Fruit fly (Drosophila melanogaster) whole organism, embryonic: ENCODE results near the gene fbl.

ENCODE experiments used
- ATbp ChIP-seq: fragments of 200-800 bp; sonication (Bioruptor generic); optimal IDR thresholded peaks from 2 replicates; lab custom pipeline; 2017; ENCODE audit warnings: missing biosample characterization, mild to moderate bottlenecking, missing genetic modification characterization, missing genetic modification reagents
- Atf6 ChIP-seq: fragments of 200-800 bp; sonication (Bioruptor generic); IDR thresholded peaks from 2 replicates; pipeline ENCODE4 v1.3.6; 2022; ENCODE audit warnings: missing biosample characterization, missing genetic modification characterization
- CG1024 ChIP-seq: fragments of 200-800 bp; sonication (Bioruptor generic); IDR thresholded peaks from 2 replicates; pipeline ENCODE4 v1.3.6; 2022; ENCODE audit warnings: missing biosample characterization, missing genetic modification characterization
- CG11696 ChIP-seq: fragments of 200-800 bp; sonication (Bioruptor generic); IDR thresholded peaks from 2 replicates; pipeline ENCODE4 v1.3.6; 2022; ENCODE audit warnings: missing biosample characterization, missing genetic modification characterization
- CG14014 ChIP-seq: fragments of 200-800 bp; sonication (Bioruptor generic); IDR thresholded peaks from 2 replicates; pipeline ENCODE4 v1.3.6; 2022; ENCODE audit warnings: missing biosample characterization, missing genetic modification characterization
- CG16779 ChIP-seq: fragments of 200-800 bp; sonication (Bioruptor generic); IDR thresholded peaks from 2 replicates; pipeline ENCODE4 v1.3.6; 2022; ENCODE audit warnings: missing biosample characterization, missing genetic modification characterization
- CG16813 ChIP-seq: fragments of 200-800 bp; sonication (Bioruptor generic); IDR thresholded peaks from 3 replicates; pipeline ENCODE4 v1.3.6; 2022; ENCODE audit warnings: missing biosample characterization, missing genetic modification characterization; ENCODE audit not compliant: partially characterized antibody
- CG17568 ChIP-seq: fragments of 200-800 bp; sonication (Bioruptor generic); optimal IDR thresholded peaks from 2 replicates; lab custom pipeline; 2018; ENCODE audit warnings: missing biosample characterization, mild to moderate bottlenecking, missing genetic modification characterization, moderate library complexity
- CG1832 ChIP-seq: fragments of 200-800 bp; sonication (Bioruptor generic); optimal IDR thresholded peaks from 2 replicates; lab custom pipeline; 2017; ENCODE audit warnings: missing biosample characterization, mild to moderate bottlenecking, missing genetic modification characterization, inconsistent platforms
- CG2889 ChIP-seq: fragments of 200-800 bp; sonication (Bioruptor generic); IDR thresholded peaks from 3 replicates; pipeline ENCODE4 v1.3.6; 2022; ENCODE audit warnings: missing biosample characterization, missing genetic modification characterization
- CG31365 ChIP-seq: fragments of 200-800 bp; sonication (Bioruptor generic); optimal IDR thresholded peaks from 2 replicates; lab custom pipeline; 2018; ENCODE audit warnings: missing biosample characterization, mild to moderate bottlenecking, missing genetic modification characterization
- CG34422 ChIP-seq: fragments of 200-800 bp; sonication (Bioruptor generic); IDR thresholded peaks from 3 replicates; pipeline ENCODE4 v1.3.6; 2022; ENCODE audit warnings: missing biosample characterization, missing genetic modification characterization
- CG42726 ChIP-seq: fragments of 200-800 bp; sonication (Bioruptor generic); IDR thresholded peaks from 2 replicates; pipeline ENCODE4 v1.3.6; 2022; ENCODE audit warnings: missing biosample characterization, missing genetic modification characterization; ENCODE audit not compliant: partially characterized antibody
- CG5245 ChIP-seq: fragments of 200-800 bp; sonication (Bioruptor generic); optimal IDR thresholded peaks from 3 replicates; lab custom pipeline; 2016; ENCODE audit warnings: missing biosample characterization, missing genetic modification characterization
- CG7556 ChIP-seq: fragments of 200-800 bp; sonication (Bioruptor generic); optimal IDR thresholded peaks from 2 replicates; lab custom pipeline; 2017; ENCODE audit warnings: missing biosample characterization, mild to moderate bottlenecking, missing genetic modification characterization
- CG7786 ChIP-seq: fragments of 200-800 bp; sonication (Bioruptor generic); optimal IDR thresholded peaks from 2 replicates; lab custom pipeline; 2016; ENCODE audit warnings: missing biosample characterization, missing genetic modification characterization
- CG7987 ChIP-seq: fragments of 200-800 bp; sonication (Bioruptor generic); optimal IDR thresholded peaks from 2 replicates; lab custom pipeline; 2018; ENCODE audit warnings: missing biosample characterization, mild to moderate bottlenecking, missing genetic modification characterization, moderate library complexity
- CG8765 ChIP-seq: fragments of 200-800 bp; sonication (Bioruptor generic); IDR thresholded peaks from 2 replicates; pipeline ENCODE4 v1.3.6; 2022; ENCODE audit warnings: missing biosample characterization, missing genetic modification characterization
- D19A ChIP-seq: fragments of 200-800 bp; optimal IDR thresholded peaks from 3 replicates; lab custom pipeline; 2019; ENCODE audit warnings: missing biosample characterization, mild to moderate bottlenecking, missing genetic modification characterization, moderate library complexity
- D19B ChIP-seq: fragments of 200-800 bp; sonication (Bioruptor generic); optimal IDR thresholded peaks from 2 replicates; lab custom pipeline; 2017; ENCODE audit warnings: missing biosample characterization, mild to moderate bottlenecking, missing genetic modification characterization
- E2f1 ChIP-seq: fragments of 200-800 bp; sonication (Bioruptor generic); IDR thresholded peaks from 2 replicates; pipeline ENCODE4 v1.3.6; 2022; ENCODE audit warnings: missing biosample characterization, missing genetic modification characterization
- ERR ChIP-seq: fragments of 200-800 bp; sonication (Bioruptor generic); optimal IDR thresholded peaks from 2 replicates; lab custom pipeline; 2016; ENCODE audit warnings: missing biosample characterization, missing genetic modification characterization
- Fer2 ChIP-seq: fragments of 200-800 bp; sonication (Bioruptor generic); optimal IDR thresholded peaks from 2 replicates; lab custom pipeline; 2018; ENCODE audit warnings: missing biosample characterization, mild to moderate bottlenecking, missing genetic modification characterization, moderate library complexity
- GATAe ChIP-seq: fragments of 200-800 bp; sonication (Bioruptor generic); conservative IDR thresholded peaks from 2 replicates; pipeline ENCODE4 v1.3.6; 2022; ENCODE audit warnings: missing biosample characterization, missing genetic modification characterization
- Hr51 ChIP-seq, 2 experiments: fragments of 200-800 bp; sonication (Bioruptor generic); optimal IDR thresholded peaks; 2 replicates in 1 of 2; 3 replicates in 1 of 2; lab custom pipeline; 2016 to 2018; ENCODE audit warnings: missing biosample characterization in 2 of 2, missing genetic modification characterization in 2 of 2, mild to moderate bottlenecking in 1 of 2, moderate library complexity in 1 of 2
- Hr78 ChIP-seq, 2 experiments: fragments of 200-800 bp in 1 of 2; fragments of >200 bp in 1 of 2; sonication (Bioruptor generic) in 1 of 2; optimal IDR thresholded peaks; 2 replicates each; lab custom pipeline; 2017 to 2019; ENCODE audit warnings: missing biosample characterization in 2 of 2, missing genetic modification characterization in 2 of 2, mild to moderate bottlenecking in 1 of 2, moderate library complexity in 1 of 2
- Hsf ChIP-seq: fragments of 200-800 bp; sonication (Bioruptor generic); optimal IDR thresholded peaks from 3 replicates; lab custom pipeline; 2016; ENCODE audit warnings: missing biosample characterization, missing genetic modification characterization
- Max ChIP-seq: fragments of 200-800 bp; sonication (Bioruptor generic); optimal IDR thresholded peaks from 2 replicates; lab custom pipeline; 2016; ENCODE audit warnings: missing biosample characterization, mild to moderate bottlenecking, missing genetic modification characterization
- Stat92E ChIP-seq, 3 experiments: fragments of >200 bp in 2 of 3; fragments of 200-800 bp in 1 of 3; sonication (Bioruptor generic) in 1 of 3; optimal IDR thresholded peaks; 2 replicates each; lab custom pipeline; 2017 to 2019; ENCODE audit warnings: missing biosample characterization in 3 of 3, missing genetic modification characterization in 3 of 3, mild to moderate bottlenecking in 1 of 3, moderate library complexity in 1 of 3
- abd-A ChIP-seq: fragments of 200-800 bp; sonication (Bioruptor generic); optimal IDR thresholded peaks from 3 replicates; lab custom pipeline; 2019; ENCODE audit warnings: missing biosample characterization, mild to moderate bottlenecking, missing genetic modification characterization, moderate library complexity
- az2 ChIP-seq: fragments of 200-800 bp; sonication (Bioruptor generic); optimal IDR thresholded peaks from 3 replicates; lab custom pipeline; 2016; ENCODE audit warnings: missing biosample characterization, missing genetic modification characterization
- bigmax ChIP-seq: fragments of 200-800 bp; sonication (Bioruptor generic); optimal IDR thresholded peaks from 2 replicates; lab custom pipeline; 2018; ENCODE audit warnings: missing biosample characterization, mild to moderate bottlenecking, missing genetic modification characterization
- caup ChIP-seq: fragments of 200-800 bp; sonication (Bioruptor generic); optimal IDR thresholded peaks from 3 replicates; lab custom pipeline; 2017; ENCODE audit warnings: missing biosample characterization, mild to moderate bottlenecking, missing genetic modification characterization, moderate library complexity; ENCODE audit not compliant: severe bottlenecking
- cg ChIP-seq: fragments of 200-800 bp; sonication (Bioruptor generic); optimal IDR thresholded peaks from 3 replicates; lab custom pipeline; 2019; ENCODE audit warnings: missing biosample characterization, mild to moderate bottlenecking, missing genetic modification characterization, moderate library complexity
- dysf ChIP-seq: fragments of 200-800 bp; sonication (Bioruptor generic); IDR thresholded peaks from 3 replicates; pipeline ENCODE4 v1.3.6; 2022; ENCODE audit warnings: missing biosample characterization, missing genetic modification characterization
- esg ChIP-seq: fragments of 200-800 bp; sonication (Bioruptor generic); conservative IDR thresholded peaks from 2 replicates; pipeline ENCODE4 v1.3.6; 2022; ENCODE audit warnings: missing biosample characterization, missing genetic modification characterization
- grn ChIP-seq: fragments of 200-800 bp; sonication (Bioruptor generic); optimal IDR thresholded peaks from 3 replicates; lab custom pipeline; 2017; ENCODE audit warnings: missing biosample characterization, missing genetic modification characterization
- kni ChIP-seq: fragments of 200-800 bp; sonication (Bioruptor generic); optimal IDR thresholded peaks from 3 replicates; lab custom pipeline; 2017; ENCODE audit warnings: mild to moderate bottlenecking, missing biosample characterization, missing genetic modification reagents, missing genetic modification characterization
- odd ChIP-seq: fragments of 200-800 bp; sonication (Bioruptor generic); optimal IDR thresholded peaks from 2 replicates; lab custom pipeline; 2017; ENCODE audit warnings: missing biosample characterization, mild to moderate bottlenecking, missing genetic modification characterization
- pan ChIP-seq, 4 experiments: fragments of >200 bp in 3 of 4; fragments of 200-800 bp in 1 of 4; sonication (Bioruptor generic) in 1 of 4; optimal IDR thresholded peaks in 3 of 4; IDR thresholded peaks in 1 of 4; 2 replicates each; pipeline versions ENCODE4 v1.3.6 to Lab custom; 2017 to 2022; ENCODE audit warnings: missing biosample characterization in 2 of 4, missing genetic modification characterization in 2 of 4, mixed read lengths in 1 of 4
- repo ChIP-seq: fragments of 200-800 bp; sonication (Bioruptor generic); optimal IDR thresholded peaks from 2 replicates; lab custom pipeline; 2016; ENCODE audit warnings: missing biosample characterization, missing genetic modification characterization
- rib ChIP-seq: fragments of 200-800 bp; sonication (Bioruptor generic); IDR thresholded peaks from 2 replicates; pipeline ENCODE4 v1.3.6; 2022; ENCODE audit warnings: missing biosample characterization, missing genetic modification characterization
- ssp ChIP-seq: fragments of 200-800 bp; sonication (Bioruptor generic); IDR thresholded peaks from 2 replicates; pipeline ENCODE4 v1.3.6; 2022; ENCODE audit warnings: missing biosample characterization, missing genetic modification characterization
- tll ChIP-seq, 2 experiments: fragments of 200-800 bp in 1 of 2; fragments of >200 bp in 1 of 2; sonication (Bioruptor generic) in 1 of 2; optimal IDR thresholded peaks; 2 replicates each; lab custom pipeline; 2017 to 2019; ENCODE audit warnings: missing biosample characterization in 2 of 2, missing genetic modification characterization in 2 of 2, mild to moderate bottlenecking in 1 of 2, moderate library complexity in 1 of 2
- ttk ChIP-seq: fragments of 200-800 bp; sonication (Bioruptor generic); IDR thresholded peaks from 2 replicates; pipeline ENCODE4 v2.1.2; 2022; ENCODE audit warnings: missing biosample characterization, missing genetic modification characterization
- tup ChIP-seq: fragments of 200-800 bp; sonication (Bioruptor generic); optimal IDR thresholded peaks from 2 replicates; lab custom pipeline; 2016; ENCODE audit warnings: missing biosample characterization, mild to moderate bottlenecking, missing genetic modification characterization, moderate library complexity
- vvl ChIP-seq: fragments of 200-800 bp; sonication (Bioruptor generic); IDR thresholded peaks from 2 replicates; pipeline ENCODE4 v1.3.6; 2022; ENCODE audit warnings: missing biosample characterization, missing genetic modification characterization

fbl gene

DNA sequence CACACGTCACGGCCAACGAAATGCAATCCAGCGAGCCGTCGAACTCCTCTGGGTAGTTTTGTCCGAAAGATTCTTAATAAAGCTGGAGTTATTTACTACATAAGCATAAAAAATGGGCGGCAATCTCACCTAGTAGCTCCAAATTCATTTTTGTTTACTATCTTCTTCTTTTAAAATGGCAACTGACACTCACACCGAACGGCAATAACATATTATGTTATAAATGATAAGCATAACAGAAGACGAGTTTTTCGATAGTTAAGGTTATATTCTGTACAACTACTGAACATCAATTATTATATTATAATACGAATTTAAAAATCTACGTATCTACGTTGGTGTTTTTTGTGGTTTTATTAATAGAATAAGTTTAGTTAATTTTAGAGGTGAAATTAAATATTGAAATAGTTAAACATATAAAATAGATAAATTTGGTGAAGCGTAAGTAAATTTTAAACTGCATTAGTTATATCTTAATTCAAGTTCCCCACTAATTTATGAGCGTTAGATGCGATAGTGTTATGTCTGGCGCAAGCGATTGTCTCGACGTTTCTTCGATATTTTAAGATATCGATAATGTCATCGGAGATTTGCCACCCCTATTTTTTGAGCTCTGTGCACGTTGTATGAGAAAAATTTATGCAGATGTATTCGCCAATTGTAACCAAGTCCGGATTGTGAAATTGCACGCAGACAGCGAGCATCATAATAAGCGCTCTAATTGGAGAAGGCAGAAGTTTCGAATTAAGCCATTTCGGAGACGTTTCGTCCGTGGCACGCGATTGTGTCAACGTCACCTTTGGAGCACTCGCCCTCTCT lies 36.3 kb upstream of the fbl start, which contains the start of the genes Rbbp5 and eRF1 (continued):
- peak; percentile 16; the same call in 1 of the 2 replicates for TF ChIP-seq vvl (GFP tag; lab: Robert Waterston, UW)
- peak; percentile 81; the same call in 2 of the 3 replicates for TF ChIP-seq dysf (GFP tag; lab: Robert Waterston, UW)
- no peak for TF ChIP-seq ATbp (GFP tag; lab: Kevin White, UChicago)
- TF ChIP-seq CG7556 (GFP tag; lab: Kevin White, UChicago), result peak; percentile 75
- TF ChIP-seq Hr51 (GFP tag; optimal IDR thresholded peaks at IDR 0.05; lab: Kevin White, UChicago), result peak; percentile 39 to 68
- no peak for TF ChIP-seq grn (GFP tag; lab: Kevin White, UChicago)
- TF ChIP-seq bigmax, result peak; percentile 78
- TF ChIP-seq cg (GFP tag; lab: Kevin White, UChicago), result no peak
- TF ChIP-seq Hr78 (GFP tag; optimal IDR thresholded peaks at IDR 0.05; lab: Kevin White, UChicago), result no peak
- no peak for TF ChIP-seq Stat92E (GFP tag; optimal IDR thresholded peaks at IDR 0.05; lab: Kevin White, UChicago)
- peak; percentile 56 for TF ChIP-seq CG7786 (GFP tag; lab: Kevin White, UChicago)
- no peak for TF ChIP-seq CG7987 (GFP tag; lab: Kevin White, UChicago)
- peak; percentile 71 for TF ChIP-seq az2 (GFP tag; lab: Kevin White, UChicago)
- no peak for TF ChIP-seq pan (optimal IDR thresholded peaks at IDR 0.05; lab: Kevin White, UChicago)
- TF ChIP-seq pan (GFP tag; optimal IDR thresholded peaks at IDR 0.05 in 1 of 2, IDR thresholded peaks at IDR 0.05 in 1 of 2), result peak in 1 of 2 experiments; percentile 74
- peak; percentile 68 for TF ChIP-seq Hsf
- peak; percentile 86 for TF ChIP-seq Max (GFP tag; lab: Kevin White, UChicago)
- no peak; the same call in 1 of the 2 replicates for TF ChIP-seq ttk (GFP tag; lab: Robert Waterston, UW)
- no peak for TF ChIP-seq CG31365 (tag; lab: Kevin White, UChicago)
- peak; percentile 93 for TF ChIP-seq CG42726
- TF ChIP-seq CG1024 (GFP tag; lab: Robert Waterston, UW), result peak; percentile 42; the same call in 1 of the 2 replicates
- TF ChIP-seq Atf6 (GFP tag; lab: Robert Waterston, UW), result peak; percentile 65
- peak; percentile 64 for TF ChIP-seq CG8765 (GFP tag; lab: Robert Waterston, UW)
- TF ChIP-seq CG34422 (GFP tag; lab: Robert Waterston, UW), result peak; percentile 87
- TF ChIP-seq E2f1, result peak; percentile 76
- peak; percentile 58 for TF ChIP-seq Fer2 (tag; lab: Kevin White, UChicago)
- TF ChIP-seq D19A (tag; lab: Kevin White, UChicago), result no peak
- no peak for TF ChIP-seq CG1832
- peak; percentile 16 for TF ChIP-seq ERR (GFP tag; lab: Kevin White, UChicago)
- peak; percentile 50; the same call in 1 of the 2 replicates for TF ChIP-seq GATAe (GFP tag; lab: Robert Waterston, UW)
- TF ChIP-seq CG17568 (GFP tag; lab: Kevin White, UChicago), result no peak
- peak; percentile 94 for TF ChIP-seq CG16813 (GFP tag; lab: Robert Waterston, UW)
- TF ChIP-seq tup (GFP tag; lab: Kevin White, UChicago), result no peak
- TF ChIP-seq D19B (GFP tag; lab: Kevin White, UChicago), result no peak
- no peak for TF ChIP-seq repo (GFP tag; lab: Kevin White, UChicago)
- TF ChIP-seq CG16779, result no peak
- TF ChIP-seq abd-A, result no peak
- peak; percentile 66 for TF ChIP-seq caup
- TF ChIP-seq CG2889, result no peak
- TF ChIP-seq odd (GFP tag; lab: Kevin White, UChicago), result no peak
- peak; percentile 81 for TF ChIP-seq CG14014 (GFP tag; lab: Robert Waterston, UW)
- TF ChIP-seq esg, result peak; percentile 75; the same call in 1 of the 2 replicates
- peak; percentile 52 for TF ChIP-seq CG5245 (GFP tag; lab: Kevin White, UChicago)
- 0 out of 2 replicates have a peak, but pooled peaks have one; percentile 22 for TF ChIP-seq CG11696 (GFP tag; lab: Robert Waterston, UW)
- no peak for TF ChIP-seq kni (GFP tag; lab: Kevin White, UChicago)
- TF ChIP-seq rib, result no peak
- no peak; the same call in 1 of the 2 replicates for TF ChIP-seq ssp
- TF ChIP-seq tll (GFP tag; optimal IDR thresholded peaks at IDR 0.05; lab: Kevin White, UChicago), result no peak
